Worm (Caenorhabditis elegans): ENCODE data around the gene F42G4.2.

F42G4.2 gene

DNA sequence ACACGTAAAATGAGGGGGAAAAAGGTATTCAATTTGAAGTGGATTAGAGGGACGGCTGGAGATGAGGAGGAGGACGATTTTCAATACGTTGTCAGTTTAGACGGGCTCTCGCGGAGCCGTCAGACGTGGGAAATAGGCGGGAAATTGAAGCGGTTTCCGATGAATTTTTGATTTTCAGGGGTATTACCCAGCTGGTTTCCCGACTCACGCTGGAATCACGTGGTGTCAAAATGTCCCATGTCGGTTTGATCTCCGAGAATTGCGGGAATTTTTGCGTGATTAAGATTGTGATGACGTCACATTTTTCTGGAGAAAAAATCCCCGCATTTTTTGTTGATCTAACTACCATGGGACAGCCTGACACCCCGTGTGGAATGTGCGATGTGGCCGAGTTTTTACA lies 35.0 kb upstream of the F42G4.2 start:
- TF ChIP-seq hmg-4 (GFP tag; optimal IDR thresholded peaks at IDR 0.05) (peak; percentile 7), hmbx-1 (tag; optimal IDR thresholded peaks at IDR 0.05) (no peak)

DNA sequence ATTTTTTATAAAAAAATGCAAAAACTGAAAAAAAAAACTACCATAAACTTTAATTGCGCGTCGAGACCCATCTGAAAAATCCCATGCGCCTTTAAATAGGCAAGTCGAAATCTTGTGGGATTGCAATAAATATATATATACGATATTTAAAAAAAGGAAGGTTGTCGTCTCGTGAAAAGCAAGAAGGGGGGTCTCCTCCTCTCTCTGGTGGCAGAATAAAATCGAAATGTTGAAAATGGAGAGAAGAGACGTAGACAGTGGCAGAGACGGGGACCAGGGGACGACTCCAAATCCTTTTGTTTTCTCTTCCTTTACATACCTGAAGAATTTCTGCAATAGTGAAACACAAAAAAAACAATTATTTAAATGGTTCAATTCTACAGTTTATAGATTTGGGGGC lies 33.7 kb upstream of the F42G4.2 start, which contains the start of gene F18A11.5:
Gene F18A11.5, minus strand, starts transcription at position 321 of the 400 bp plus-strand sequence.
- TF ChIP-seq hmbx-1 (tag; optimal IDR thresholded peaks at IDR 0.05) (no peak), pes-1 (GFP tag; IDR thresholded peaks at IDR 0.05) (no peak), ceh-13 (GFP tag; optimal IDR thresholded peaks at IDR 0.05) (no peak), ceh-36 (tag; optimal IDR thresholded peaks at IDR 0.05) (no peak), aly-1 (tag; optimal IDR thresholded peaks at IDR 0.05) (no peak)

DNA sequence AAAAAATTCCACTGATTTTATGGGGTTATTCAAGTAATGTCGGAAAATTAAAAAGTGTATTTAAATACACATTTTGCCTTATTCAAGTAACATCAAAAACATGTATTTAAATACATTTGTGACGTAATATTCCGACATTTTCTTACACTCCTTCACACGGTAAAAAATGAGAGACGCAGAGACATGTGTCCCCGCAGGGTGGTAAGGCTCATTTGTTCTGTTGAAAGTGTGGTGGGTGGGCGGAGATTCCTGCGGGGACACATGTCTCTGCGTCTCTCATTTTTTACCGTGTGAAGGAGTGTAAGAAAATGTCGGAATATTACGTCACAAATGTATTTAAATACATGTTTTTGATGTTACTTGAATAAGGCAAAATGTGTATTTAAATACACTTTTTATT lies 31.3 kb upstream of the F42G4.2 start:
- 0 out of 2 replicates have a peak, but pooled peaks have one; percentile 39 for TF ChIP-seq scrt-1 (GFP tag; IDR thresholded peaks at IDR 0.05)
- peak; percentile 70; the same call in 1 of the 2 replicates for TF ChIP-seq sea-1 (GFP tag; conservative IDR thresholded peaks at IDR 0.05)
- peak; percentile 81 for TF ChIP-seq flt-1 (GFP tag; IDR thresholded peaks at IDR 0.05)
- TF ChIP-seq pes-1 (GFP tag; IDR thresholded peaks at IDR 0.05): peak; percentile 71
- TF ChIP-seq tbx-11 (GFP tag; IDR thresholded peaks at IDR 0.05): 0 out of 2 replicates have a peak, but pooled peaks have one; percentile 42
- TF ChIP-seq tbx-37 (GFP tag; conservative IDR thresholded peaks at IDR 0.05): 0 out of 2 replicates have a peak, but pooled peaks have one; percentile 11

DNA sequence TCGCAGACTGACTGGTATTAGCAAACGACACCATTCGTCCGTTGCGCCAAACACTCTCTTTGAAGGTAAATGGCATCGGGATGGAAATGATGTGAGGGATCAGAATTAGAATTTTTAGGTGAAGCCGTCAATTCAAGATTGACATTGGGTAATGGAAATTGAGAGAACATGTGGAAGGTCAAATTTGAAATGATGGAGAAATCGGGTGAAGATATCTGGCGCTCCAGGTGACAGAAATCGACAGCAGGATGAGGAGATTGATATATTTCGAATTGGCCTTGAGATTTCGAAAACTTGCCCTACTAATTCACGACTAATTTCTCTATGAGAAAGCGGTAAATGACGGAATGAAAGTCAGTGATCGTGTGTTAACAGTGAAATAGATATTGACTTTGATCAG lies 25.2 kb upstream of the F42G4.2 start:
- TF ChIP-seq F13C5.2 (tag; optimal IDR thresholded peaks at IDR 0.05) (no peak), ama-1 (optimal IDR thresholded peaks at IDR 0.05) (peak; percentile 21)

DNA sequence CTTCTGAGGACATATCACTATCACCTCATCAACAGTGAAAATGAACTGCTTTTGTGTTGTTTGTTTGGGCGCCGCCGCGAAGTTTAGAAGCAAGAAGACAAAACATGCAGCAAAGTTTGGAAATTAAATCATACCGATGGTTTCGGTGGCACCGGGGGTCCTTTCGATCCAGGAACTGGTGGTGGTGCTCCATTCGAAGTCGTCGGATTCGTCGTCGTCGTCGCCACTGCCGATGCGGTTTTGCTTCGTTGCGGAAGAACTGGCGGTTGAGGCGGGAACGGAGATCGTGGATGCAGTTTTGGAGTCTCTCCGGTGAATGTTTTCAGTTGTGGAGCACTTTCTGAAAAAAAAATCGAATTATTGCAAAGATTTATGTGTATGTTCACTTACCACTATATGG lies 24.2 kb upstream of the F42G4.2 start:
- TF ChIP-seq F13C5.2 (tag; optimal IDR thresholded peaks at IDR 0.05) (no peak), hmbx-1 (tag; optimal IDR thresholded peaks at IDR 0.05) (no peak), sea-1 (GFP tag; conservative IDR thresholded peaks at IDR 0.05) (no peak), ets-7 (tag; optimal IDR thresholded peaks at IDR 0.05) (no peak), hmg-4 (GFP tag; optimal IDR thresholded peaks at IDR 0.05) (no peak), flt-1 (GFP tag; IDR thresholded peaks at IDR 0.05) (no peak), scrt-1 (GFP tag; IDR thresholded peaks at IDR 0.05) (no peak), hnd-1 (tag; optimal IDR thresholded peaks at IDR 0.05) (no peak)

DNA sequence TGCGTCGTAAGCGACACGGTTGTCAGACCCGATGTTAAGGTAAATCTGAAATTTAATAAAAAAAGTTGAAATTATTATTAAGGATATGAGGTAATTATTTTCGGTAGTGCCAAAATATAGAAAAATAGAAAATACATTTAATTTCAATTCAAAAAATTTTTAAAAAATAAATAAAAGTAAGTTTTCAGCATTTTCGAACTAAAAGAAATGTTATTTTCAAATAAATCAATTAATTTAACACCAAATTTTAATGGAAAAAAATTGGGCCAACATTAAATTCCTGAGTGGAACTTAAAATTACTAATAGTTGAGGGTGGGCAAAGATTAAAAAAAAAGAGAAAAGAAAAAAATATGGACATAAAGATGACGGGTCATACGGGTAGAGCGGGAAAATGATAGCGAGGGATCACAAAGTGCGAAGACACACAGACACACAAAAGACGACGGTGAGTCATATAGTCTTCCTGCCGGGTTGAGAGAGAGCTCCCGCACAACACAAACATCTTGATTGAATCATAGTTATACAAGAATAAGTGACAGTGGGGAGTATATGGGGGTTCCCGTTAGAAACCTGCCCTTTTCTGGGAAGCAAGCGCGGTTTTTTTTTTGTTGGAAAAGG lies 21.8 kb upstream of the F42G4.2 start, which contains the start of gene max-2:
Gene max-2, minus strand, starts transcription at position 51 of the 619 bp plus-strand sequence.
- TF ChIP-seq ets-7 (tag; optimal IDR thresholded peaks at IDR 0.05): no peak
- TF ChIP-seq flt-1 (GFP tag; IDR thresholded peaks at IDR 0.05): no peak
- no peak for TF ChIP-seq ceh-13 (GFP tag; optimal IDR thresholded peaks at IDR 0.05)
- peak; percentile 5 for TF ChIP-seq hmg-4 (GFP tag; optimal IDR thresholded peaks at IDR 0.05)
- TF ChIP-seq hmbx-1 (tag; optimal IDR thresholded peaks at IDR 0.05): no peak
- no peak for TF ChIP-seq hnd-1 (tag; optimal IDR thresholded peaks at IDR 0.05)
- TF ChIP-seq sea-1 (GFP tag; conservative IDR thresholded peaks at IDR 0.05): no peak

DNA sequence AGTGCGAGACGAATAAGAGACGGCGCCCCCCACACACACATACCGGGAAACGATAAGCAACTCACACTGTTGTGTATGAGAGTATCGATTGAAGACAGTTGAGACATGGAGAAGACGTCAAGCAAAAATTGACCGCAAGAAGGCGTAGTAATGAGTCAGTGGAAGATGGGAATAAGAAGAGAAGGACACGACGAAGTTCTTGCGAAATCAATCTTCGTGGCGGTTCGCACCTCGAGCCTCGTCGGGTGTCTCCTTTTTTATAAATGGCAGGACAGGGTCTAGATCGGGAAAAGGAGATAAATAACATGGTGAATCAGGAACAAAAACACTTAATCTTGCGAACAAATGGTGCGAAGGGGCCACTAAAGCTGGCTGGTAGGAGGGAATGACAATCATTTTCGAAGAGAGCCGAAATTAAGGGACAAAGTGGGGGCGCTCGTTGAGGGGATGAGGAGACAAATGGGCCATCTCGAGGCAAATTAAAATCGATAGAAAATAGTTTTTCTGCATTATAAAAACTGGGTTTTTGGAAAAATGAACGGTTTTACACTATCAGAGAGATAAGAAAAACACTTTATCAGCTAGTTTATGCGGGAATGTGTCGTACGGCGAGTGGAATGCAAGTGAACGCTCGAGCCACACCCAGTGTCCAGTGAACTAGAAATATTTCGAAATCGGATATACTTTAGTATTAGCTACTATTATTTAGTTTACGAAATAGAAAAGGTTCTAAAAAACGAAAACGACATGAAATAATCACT lies 18.2 kb upstream of the F42G4.2 start:
- TF ChIP-seq flt-1 (GFP tag; IDR thresholded peaks at IDR 0.05) (no peak), B0310.2 (tag; optimal IDR thresholded peaks at IDR 0.05) (no peak), tra-4 (tag; optimal IDR thresholded peaks at IDR 0.05) (no peak), hmg-4 (GFP tag; optimal IDR thresholded peaks at IDR 0.05) (no peak), hnd-1 (tag; optimal IDR thresholded peaks at IDR 0.05) (no peak), tbx-37 (GFP tag; conservative IDR thresholded peaks at IDR 0.05) (no peak), hmbx-1 (tag; optimal IDR thresholded peaks at IDR 0.05) (no peak), aly-1 (tag; optimal IDR thresholded peaks at IDR 0.05) (no peak), sea-1 (GFP tag; conservative IDR thresholded peaks at IDR 0.05) (no peak), F13C5.2 (tag; optimal IDR thresholded peaks at IDR 0.05) (no peak), ceh-36 (tag; optimal IDR thresholded peaks at IDR 0.05) (no peak), ama-1 (optimal IDR thresholded peaks at IDR 0.05) (no peak), scrt-1 (GFP tag; IDR thresholded peaks at IDR 0.05) (no peak), tbx-11 (GFP tag; IDR thresholded peaks at IDR 0.05) (no peak), ets-7 (tag; optimal IDR thresholded peaks at IDR 0.05) (no peak)

DNA sequence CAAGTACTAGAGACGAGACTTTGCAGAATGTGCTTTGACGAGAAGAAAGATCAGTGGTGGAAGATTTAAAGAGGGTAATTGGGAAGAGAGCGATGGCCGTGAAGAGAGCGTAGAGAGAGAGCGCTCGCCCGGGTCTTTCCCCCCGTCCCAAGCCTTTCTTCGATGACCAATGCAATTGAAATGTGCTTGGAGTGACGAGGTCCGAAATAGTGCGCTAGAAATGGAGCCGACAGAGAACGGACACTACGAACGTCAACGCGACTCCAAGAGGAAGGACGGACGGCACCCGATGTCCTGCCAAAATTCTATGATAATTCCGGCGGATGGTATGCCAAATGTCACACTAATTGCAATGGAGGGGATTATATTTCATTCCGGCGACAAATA lies 17.7 kb upstream of the F42G4.2 start:
- no peak for TF ChIP-seq hmbx-1 (tag; optimal IDR thresholded peaks at IDR 0.05)
- no peak for TF ChIP-seq aly-1 (tag; optimal IDR thresholded peaks at IDR 0.05)
- TF ChIP-seq ceh-36 (tag; optimal IDR thresholded peaks at IDR 0.05): no peak
- no peak for TF ChIP-seq B0310.2 (tag; optimal IDR thresholded peaks at IDR 0.05)
- no peak for TF ChIP-seq tbx-11 (GFP tag; IDR thresholded peaks at IDR 0.05)
- TF ChIP-seq hnd-1 (tag; optimal IDR thresholded peaks at IDR 0.05): no peak
- no peak for TF ChIP-seq ama-1 (optimal IDR thresholded peaks at IDR 0.05)
- TF ChIP-seq pes-1 (GFP tag; IDR thresholded peaks at IDR 0.05): no peak
- TF ChIP-seq flt-1 (GFP tag; IDR thresholded peaks at IDR 0.05): no peak
- TF ChIP-seq F13C5.2 (tag; optimal IDR thresholded peaks at IDR 0.05): no peak
- no peak for TF ChIP-seq tbx-37 (GFP tag; conservative IDR thresholded peaks at IDR 0.05)
- no peak for TF ChIP-seq ceh-13 (GFP tag; optimal IDR thresholded peaks at IDR 0.05)
- no peak for TF ChIP-seq tra-4 (tag; optimal IDR thresholded peaks at IDR 0.05)
- no peak for TF ChIP-seq sea-1 (GFP tag; conservative IDR thresholded peaks at IDR 0.05)
- no peak for TF ChIP-seq ets-7 (tag; optimal IDR thresholded peaks at IDR 0.05)
- TF ChIP-seq scrt-1 (GFP tag; IDR thresholded peaks at IDR 0.05): no peak
- no peak for TF ChIP-seq hmg-4 (GFP tag; optimal IDR thresholded peaks at IDR 0.05)

All from whole organism, early embryonic.